Fruit fly (Drosophila melanogaster) S2 (cell line): ENCODE data around the gene CG12725.

Source experiments
- CG8478 ChIP-seq: fragments of >200 bp; optimal IDR thresholded peaks from 2 replicates; lab custom pipeline; 2018
- CTCF ChIP-seq, 2 experiments: fragments of >200 bp; optimal IDR thresholded peaks; 2 replicates each; lab custom pipeline; 2018

Gene CG12725

dm6 chrX:13396378-13397099 is 6.1 kb downstream of the CG12725 start, which contains the start of gene Bcat:
Bcat (plus strand) TSS chrX:13396899.
- TF ChIP-seq CTCF (optimal IDR thresholded peaks at IDR 0.05; lab: Kevin White, UChicago), result no peak
- TF ChIP-seq CG8478 (lab: Kevin White, UChicago), result no peak

- TF ChIP-seq CTCF (optimal IDR thresholded peaks at IDR 0.05; lab: Kevin White, UChicago) (no peak), CG8478 (lab: Kevin White, UChicago) (no peak)
Measured at dm6 chrX:13395988-13396377, 6.7 kb downstream of the CG12725 start.

- TF ChIP-seq CTCF (optimal IDR thresholded peaks at IDR 0.05; lab: Kevin White, UChicago) (no peak), CG8478 (lab: Kevin White, UChicago) (no peak)
Measured at dm6 chrX:13395020-13395419, 7.6 kb downstream of the CG12725 start.

- TF ChIP-seq CTCF (optimal IDR thresholded peaks at IDR 0.05; lab: Kevin White, UChicago), result no peak
- TF ChIP-seq CG8478 (lab: Kevin White, UChicago), result no peak
Measured at dm6 chrX:13394343-13394742, 8.3 kb downstream of the CG12725 start.

dm6 chrX:13392764-13393163 is 9.9 kb downstream of the CG12725 start:
- TF ChIP-seq CG8478 (lab: Kevin White, UChicago) (no peak), CTCF (optimal IDR thresholded peaks at IDR 0.05; lab: Kevin White, UChicago) (no peak)

- no peak for TF ChIP-seq CTCF (optimal IDR thresholded peaks at IDR 0.05; lab: Kevin White, UChicago)
- no peak for TF ChIP-seq CG8478 (lab: Kevin White, UChicago)
Measured at dm6 chrX:13392041-13392353, 10.7 kb downstream of the CG12725 start.

- TF ChIP-seq CTCF (optimal IDR thresholded peaks at IDR 0.05; lab: Kevin White, UChicago) (no peak), CG8478 (lab: Kevin White, UChicago) (no peak)
Measured at dm6 chrX:13391174-13392040, 11.3 kb downstream of the CG12725 start.

dm6 chrX:13390465-13391173 is 12.0 kb downstream of the CG12725 start:
- TF ChIP-seq CTCF (optimal IDR thresholded peaks at IDR 0.05; lab: Kevin White, UChicago) (no peak), CG8478 (lab: Kevin White, UChicago) (no peak)

- TF ChIP-seq CTCF (optimal IDR thresholded peaks at IDR 0.05; lab: Kevin White, UChicago) (no peak), CG8478 (lab: Kevin White, UChicago) (no peak)
Measured at dm6 chrX:13387373-13387850, 15.3 kb downstream of the CG12725 start, which contains the start of the genes Ype and CG1662. Ype (minus strand) TSS chrX:13387417. CG1662 (plus strand) TSS chrX:13387563.

- TF ChIP-seq CG8478 (lab: Kevin White, UChicago), result no peak
- no peak for TF ChIP-seq CTCF (optimal IDR thresholded peaks at IDR 0.05; lab: Kevin White, UChicago)
Measured at dm6 chrX:13386776-13387175, 15.9 kb downstream of the CG12725 start.

dm6 chrX:13384583-13385342 is 17.9 kb downstream of the CG12725 start, which contains the start of the genes Rbp1-like and Tim9a:
Rbp1-like (minus strand) TSS chrX:13384877.
Tim9a (plus strand) TSS chrX:13385210.
- TF ChIP-seq CTCF (optimal IDR thresholded peaks at IDR 0.05; lab: Kevin White, UChicago), result no peak
- no peak for TF ChIP-seq CG8478 (lab: Kevin White, UChicago)

- no peak for TF ChIP-seq CTCF (optimal IDR thresholded peaks at IDR 0.05; lab: Kevin White, UChicago)
Measured at dm6 chrX:13384177-13384576, 18.5 kb downstream of the CG12725 start.

- TF ChIP-seq CG8478 (lab: Kevin White, UChicago) (no peak), CTCF (optimal IDR thresholded peaks at IDR 0.05; lab: Kevin White, UChicago) (no peak)
Measured at dm6 chrX:13383770-13384169, 18.9 kb downstream of the CG12725 start.

dm6 chrX:13376520-13376919 is 26.1 kb downstream of the CG12725 start:
- TF ChIP-seq CTCF (optimal IDR thresholded peaks at IDR 0.05; lab: Kevin White, UChicago) (no peak), CG8478 (lab: Kevin White, UChicago) (no peak)
